Fruit fly (Drosophila melanogaster): ENCODE data around the gene Apc.

Apc gene

DNA sequence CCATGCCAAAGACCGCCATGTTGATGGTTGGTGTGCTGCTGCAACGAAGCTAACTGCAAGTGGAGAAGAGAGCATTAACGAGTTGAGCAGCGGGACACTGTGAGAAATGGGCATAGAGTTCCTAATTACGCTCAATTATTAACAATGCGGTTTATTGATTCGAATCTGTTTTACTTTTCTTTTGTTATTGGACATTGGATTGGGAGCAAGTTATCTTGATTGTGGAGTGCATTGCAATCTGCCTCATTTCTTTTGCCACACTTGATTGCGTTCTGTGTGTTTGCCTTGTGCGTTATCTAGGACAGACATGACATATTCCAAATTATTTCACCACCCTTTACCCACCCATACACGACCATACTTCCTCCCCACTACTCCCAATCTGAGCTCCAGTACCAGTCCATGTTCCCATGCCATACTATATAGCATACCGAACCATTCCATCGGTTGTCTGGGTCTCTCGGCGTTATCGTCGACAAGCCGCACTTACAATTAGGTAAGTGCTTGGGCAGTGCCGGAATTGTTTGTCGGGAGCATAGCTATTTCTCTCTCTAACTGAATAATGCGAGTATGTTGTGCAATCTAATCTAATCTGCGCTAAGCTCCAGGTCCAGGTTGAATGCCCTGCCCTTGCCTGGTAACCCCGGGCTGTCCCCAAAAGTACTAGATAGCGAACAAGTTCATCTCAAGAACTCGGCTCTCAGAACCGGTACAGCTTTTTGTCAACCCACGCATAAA, 12.9 kb upstream of the Apc start (continued):
- TF ChIP-seq CG11696 (GFP tag; IDR thresholded peaks at IDR 0.05), result no peak; the same call in 1 of the 2 replicates
- TF ChIP-seq CG1602 (GFP tag; optimal IDR thresholded peaks at IDR 0.05), result peak; percentile 4
- TF ChIP-seq ken (GFP tag; IDR thresholded peaks at IDR 0.05), result peak; percentile 57; the same call in 1 of the 3 replicates
- no peak for TF ChIP-seq dan (GFP tag; IDR thresholded peaks at IDR 0.05)
- TF ChIP-seq crp (GFP tag; optimal IDR thresholded peaks at IDR 0.05), result no peak
- TF ChIP-seq Meics (GFP tag; optimal IDR thresholded peaks at IDR 0.05), result no peak
- TF ChIP-seq Side (GFP tag; optimal IDR thresholded peaks at IDR 0.05), result peak; percentile 4
- TF ChIP-seq CG32767 (GFP tag; IDR thresholded peaks at IDR 0.05), result no peak
- peak; percentile 7 for TF ChIP-seq ems (GFP tag; optimal IDR thresholded peaks at IDR 0.05)
- peak; percentile 51 for TF ChIP-seq ATbp (GFP tag; optimal IDR thresholded peaks at IDR 0.05)
- TF ChIP-seq CG8765 (GFP tag; IDR thresholded peaks at IDR 0.05), result no peak
- no peak for TF ChIP-seq CG16813 (GFP tag; IDR thresholded peaks at IDR 0.05; ENCODE audit: partially characterized antibody)
- TF ChIP-seq z (GFP tag; IDR thresholded peaks at IDR 0.05), result no peak
- TF ChIP-seq CG6791 (GFP tag; IDR thresholded peaks at IDR 0.05; ENCODE audit: partially characterized antibody), result no peak
- peak; percentile 65 for TF ChIP-seq Sox102F (GFP tag; optimal IDR thresholded peaks at IDR 0.05)
- TF ChIP-seq Myb (GFP tag; optimal IDR thresholded peaks at IDR 0.05), result peak; percentile 1
- TF ChIP-seq prd (optimal IDR thresholded peaks at IDR 0.05), result no peak
- peak; percentile 56; the same call in 1 of the 3 replicates for TF ChIP-seq prd (GFP tag; IDR thresholded peaks at IDR 0.05)
- TF ChIP-seq CG9437 (GFP tag; optimal IDR thresholded peaks at IDR 0.05), result peak; percentile 7
- TF ChIP-seq abd-A (tag; optimal IDR thresholded peaks at IDR 0.05), result no peak
- peak; percentile 21 to 78 for TF ChIP-seq bsh (GFP tag; optimal IDR thresholded peaks at IDR 0.05)
- TF ChIP-seq Fer1 (GFP tag; optimal IDR thresholded peaks at IDR 0.05), result no peak
- peak; percentile 33; the same call in 1 of the 3 replicates for TF ChIP-seq tgo (GFP tag; IDR thresholded peaks at IDR 0.05)
- TF ChIP-seq dmrt99B (tag; optimal IDR thresholded peaks at IDR 0.05), result peak; percentile 68
- TF ChIP-seq CG8089 (GFP tag; optimal IDR thresholded peaks at IDR 0.05), result no peak
- TF ChIP-seq HLH3B (GFP tag; IDR thresholded peaks at IDR 0.05), result peak; percentile 56
- TF ChIP-seq az2 (GFP tag; optimal IDR thresholded peaks at IDR 0.05), result peak; percentile 17
- peak; percentile 58; the same call in 1 of the 3 replicates for TF ChIP-seq H15 (GFP tag; IDR thresholded peaks at IDR 0.05)
- 0 out of 2 replicates have a peak, but pooled peaks have one; percentile 32 for TF ChIP-seq sim (GFP tag; IDR thresholded peaks at IDR 0.05)
- 0 out of 2 replicates have a peak, but pooled peaks have one; percentile 21 for TF ChIP-seq E2f2 (GFP tag; IDR thresholded peaks at IDR 0.05)
- 0 out of 2 replicates have a peak, but pooled peaks have one; percentile 31 for TF ChIP-seq Ada2b (GFP tag; IDR thresholded peaks at IDR 0.05)
- TF ChIP-seq fru (optimal IDR thresholded peaks at IDR 0.05), result no peak
- TF ChIP-seq CG8281 (tag; optimal IDR thresholded peaks at IDR 0.05), result no peak
- TF ChIP-seq CG4404 (GFP tag; IDR thresholded peaks at IDR 0.05), result no peak
- peak; percentile 13 for TF ChIP-seq CG31365 (tag; optimal IDR thresholded peaks at IDR 0.05)
- TF ChIP-seq CG14667 (GFP tag; IDR thresholded peaks at IDR 0.05), result no peak
- no peak for TF ChIP-seq Deaf1 (tag; optimal IDR thresholded peaks at IDR 0.05)
- no peak for TF ChIP-seq sc (optimal IDR thresholded peaks at IDR 0.05)
- peak; percentile 2 for TF ChIP-seq sc (GFP tag; optimal IDR thresholded peaks at IDR 0.05)
- no peak for TF ChIP-seq br (optimal IDR thresholded peaks at IDR 0.05)
- TF ChIP-seq H2.0 (GFP tag; IDR thresholded peaks at IDR 0.05), result peak; percentile 60
- no peak for TF ChIP-seq Bdp1 (GFP tag; optimal IDR thresholded peaks at IDR 0.05)
- TF ChIP-seq CG16863 (GFP tag; optimal IDR thresholded peaks at IDR 0.05), result peak; percentile 38
- TF ChIP-seq CG14710 (tag; optimal IDR thresholded peaks at IDR 0.05), result peak; percentile 22
- TF ChIP-seq gsb-n (tag; optimal IDR thresholded peaks at IDR 0.05), result no peak
- TF ChIP-seq psq (GFP tag; optimal IDR thresholded peaks at IDR 0.05), result no peak
- peak; percentile 27 for TF ChIP-seq CG12659 (GFP tag; optimal IDR thresholded peaks at IDR 0.05)
- TF ChIP-seq ind (GFP tag; optimal IDR thresholded peaks at IDR 0.05), result peak; percentile 41
- no peak for TF ChIP-seq NFAT (GFP tag; IDR thresholded peaks at IDR 0.05)
- peak; percentile 26 for TF ChIP-seq CG12942 (GFP tag; optimal IDR thresholded peaks at IDR 0.05)
- peak; percentile 4 for TF ChIP-seq her (GFP tag; optimal IDR thresholded peaks at IDR 0.05)
